Worm (Caenorhabditis elegans) whole organism, late embryonic: Measurements from ENCODE around the gene cpi-2.

Source experiments
- C08G9.2 ChIP-seq: sonication (generic microtip); optimal IDR thresholded peaks from 2 replicates; lab custom pipeline; 2016; ENCODE audit warnings: mild to moderate bottlenecking, missing genetic modification characterization, moderate library complexity, missing compliant biosample characterization
- C38D4.7 ChIP-seq: fragments of 200-800 bp; sonication (Bioruptor generic); optimal IDR thresholded peaks from 2 replicates; lab custom pipeline; 2018; ENCODE audit warnings: mild to moderate bottlenecking, missing genetic modification characterization, moderate library complexity, missing compliant biosample characterization
- T23F11.4 ChIP-seq: fragments of 200-800 bp; sonication (Bioruptor generic); optimal IDR thresholded peaks from 2 replicates; lab custom pipeline; 2018; ENCODE audit warnings: mild to moderate bottlenecking, missing genetic modification characterization, missing compliant biosample characterization
- ceh-14 ChIP-seq: sonication (generic microtip); optimal IDR thresholded peaks from 2 replicates; lab custom pipeline; 2016; ENCODE audit warnings: missing genotype, missing genetic modification characterization, missing compliant biosample characterization
- ceh-18 ChIP-seq: sonication (generic microtip); optimal IDR thresholded peaks from 2 replicates; lab custom pipeline; 2016; ENCODE audit warnings: missing genetic modification characterization, missing compliant biosample characterization
- ceh-19 ChIP-seq: fragments of 200-800 bp; sonication (Bioruptor generic); optimal IDR thresholded peaks from 2 replicates; lab custom pipeline; 2018; ENCODE audit warnings: mild to moderate bottlenecking, missing genetic modification characterization, missing compliant biosample characterization
- ceh-31 ChIP-seq: sonication (generic microtip); optimal IDR thresholded peaks from 2 replicates; lab custom pipeline; 2016; ENCODE audit warnings: missing genetic modification characterization, missing compliant biosample characterization
- ceh-34 ChIP-seq: sonication (generic microtip); optimal IDR thresholded peaks from 2 replicates; lab custom pipeline; 2016; ENCODE audit warnings: mild to moderate bottlenecking, missing genetic modification characterization, missing compliant biosample characterization
- ceh-45 ChIP-seq: fragments of 200-800 bp; sonication (Bioruptor generic); IDR thresholded peaks from 2 replicates; pipeline ENCODE4 v1.3.6; 2022; ENCODE audit warnings: missing genetic modification reagents, missing genetic modification characterization, missing compliant biosample characterization
- ceh-9 ChIP-seq: sonication (generic microtip); optimal IDR thresholded peaks from 2 replicates; lab custom pipeline; 2016; ENCODE audit warnings: mild to moderate bottlenecking, missing genetic modification characterization, inconsistent platforms, missing compliant biosample characterization
- dve-1 ChIP-seq: sonication (generic microtip); optimal IDR thresholded peaks from 2 replicates; lab custom pipeline; 2017; ENCODE audit warnings: antibody characterized with exemption, mild to moderate bottlenecking, missing genetic modification characterization, missing compliant biosample characterization
- elt-2 ChIP-seq: sonication (generic microtip); optimal IDR thresholded peaks from 2 replicates; lab custom pipeline; 2016; ENCODE audit warnings: missing genetic modification reagents, missing genetic modification characterization, missing compliant biosample characterization
- elt-4 ChIP-seq: sonication (generic microtip); optimal IDR thresholded peaks from 2 replicates; lab custom pipeline; 2016; ENCODE audit warnings: missing genetic modification characterization, missing compliant biosample characterization
- ets-4 ChIP-seq: sonication (generic microtip); optimal IDR thresholded peaks from 2 replicates; lab custom pipeline; 2016; ENCODE audit warnings: missing genetic modification characterization, missing compliant biosample characterization
- fkh-10 ChIP-seq: fragments of 150-350 bp; optimal IDR thresholded peaks from 2 replicates; lab custom pipeline; 2014; ENCODE audit warnings: missing biosample characterization, missing genetic modification reagents, missing genetic modification characterization
- madf-2 ChIP-seq: sonication (generic microtip); optimal IDR thresholded peaks from 2 replicates; lab custom pipeline; 2017; ENCODE audit warnings: missing genetic modification characterization, missing compliant biosample characterization
- mec-3 ChIP-seq: sonication (generic microtip); optimal IDR thresholded peaks from 2 replicates; lab custom pipeline; 2016; ENCODE audit warnings: borderline replicate concordance, missing genetic modification characterization, missing compliant biosample characterization
- nfya-1 ChIP-seq: sonication (generic microtip); optimal IDR thresholded peaks from 2 replicates; lab custom pipeline; 2017; ENCODE audit warnings: missing genetic modification characterization, mild to moderate bottlenecking, missing compliant biosample characterization, antibody characterized with exemption, moderate library complexity
- nhr-11 ChIP-seq: fragments of 150-350 bp; optimal IDR thresholded peaks from 2 replicates; lab custom pipeline; 2014; ENCODE audit warnings: missing biosample characterization, missing genetic modification characterization
- pag-3 ChIP-seq: sonication (generic microtip); optimal IDR thresholded peaks from 2 replicates; lab custom pipeline; 2016; ENCODE audit warnings: missing compliant biosample characterization, missing genetic modification characterization, borderline replicate concordance
- pat-9 ChIP-seq: fragments of 200-800 bp; sonication (Bioruptor generic); optimal IDR thresholded peaks from 2 replicates; lab custom pipeline; 2018; ENCODE audit warnings: mild to moderate bottlenecking, missing genetic modification characterization, moderate library complexity, missing compliant biosample characterization
- pax-1 ChIP-seq: fragments of 150-350 bp; optimal IDR thresholded peaks from 2 replicates; lab custom pipeline; 2014; ENCODE audit warnings: missing biosample characterization, missing genetic modification characterization
- pha-4 ChIP-seq: fragments of 150-350 bp; optimal IDR thresholded peaks from 2 replicates; lab custom pipeline; 2018; ENCODE audit warnings: missing biosample characterization, missing genetic modification reagents, missing genetic modification characterization
- pros-1 ChIP-seq: fragments of 150-350 bp; optimal IDR thresholded peaks from 2 replicates; lab custom pipeline; 2014; ENCODE audit warnings: missing biosample characterization, missing genetic modification reagents, missing genetic modification characterization
- ref-2 ChIP-seq: sonication (generic microtip); optimal IDR thresholded peaks from 2 replicates; lab custom pipeline; 2016; ENCODE audit warnings: missing genetic modification characterization, missing compliant biosample characterization
- rnt-1 ChIP-seq: sonication (generic microtip); optimal IDR thresholded peaks from 2 replicates; lab custom pipeline; 2016; ENCODE audit warnings: missing genetic modification characterization, missing compliant biosample characterization
- sox-4 ChIP-seq: sonication (generic microtip); optimal IDR thresholded peaks from 2 replicates; lab custom pipeline; 2017; ENCODE audit warnings: mild to moderate bottlenecking, missing genetic modification characterization, inconsistent platforms, missing compliant biosample characterization
- syd-9 ChIP-seq: sonication (generic microtip); optimal IDR thresholded peaks from 2 replicates; lab custom pipeline; 2016; ENCODE audit warnings: mild to moderate bottlenecking, missing genetic modification characterization, moderate library complexity, missing compliant biosample characterization
- tbx-2 ChIP-seq: sonication (generic microtip); optimal IDR thresholded peaks from 2 replicates; lab custom pipeline; 2016; ENCODE audit warnings: missing genetic modification characterization, missing compliant biosample characterization
- unc-3 ChIP-seq, 2 experiments: fragments of 200-800 bp in 1 of 2; sonication (Bioruptor generic) in 1 of 2; sonication (generic microtip) in 1 of 2; conservative IDR thresholded peaks in 1 of 2; optimal IDR thresholded peaks in 1 of 2; 2 replicates each; pipeline versions ENCODE4 v1.3.6 to Lab custom; 2016 to 2022; ENCODE audit warnings: missing compliant biosample characterization in 2 of 2, missing genetic modification characterization in 2 of 2, missing genetic modification reagents in 1 of 2
- unc-42 ChIP-seq: sonication (generic microtip); optimal IDR thresholded peaks from 2 replicates; lab custom pipeline; 2016; ENCODE audit warnings: missing genotype, missing genetic modification characterization, missing compliant biosample characterization
- unc-55 ChIP-seq: sonication (generic microtip); optimal IDR thresholded peaks from 2 replicates; lab custom pipeline; 2017; ENCODE audit warnings: missing biosample characterization, missing genetic modification reagents, missing genetic modification characterization
- zip-5 ChIP-seq: sonication (generic microtip); optimal IDR thresholded peaks from 2 replicates; lab custom pipeline; 2016; ENCODE audit warnings: missing genetic modification characterization, missing compliant biosample characterization
- ztf-16 ChIP-seq: sonication (generic microtip); optimal IDR thresholded peaks from 2 replicates; lab custom pipeline; 2017; ENCODE audit warnings: missing genetic modification characterization, missing compliant biosample characterization

Gene cpi-2

DNA sequence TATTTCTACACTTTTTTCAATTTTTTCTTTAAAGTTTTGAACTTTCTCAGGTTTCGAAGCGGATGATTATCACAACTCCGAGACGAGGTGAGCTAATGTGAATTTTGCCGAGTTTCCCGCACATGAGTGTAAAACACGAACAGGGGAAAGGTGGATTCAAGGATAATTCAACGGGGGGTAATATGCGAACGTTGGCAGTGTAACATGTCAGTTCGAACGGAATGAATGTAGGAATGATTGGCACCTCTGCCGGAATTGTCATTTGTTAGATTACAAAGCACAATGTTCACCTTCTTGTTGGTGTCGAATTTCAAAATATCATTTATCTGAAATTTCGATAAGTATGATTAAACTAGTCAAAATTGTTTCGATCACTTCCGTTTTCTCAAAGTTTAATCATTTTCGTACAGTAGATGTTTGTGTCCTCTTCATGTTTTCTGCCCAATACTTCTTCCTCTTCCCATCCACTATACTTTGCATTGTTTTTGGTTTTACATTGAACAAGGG lies 24.9 kb upstream of the cpi-2 start, which contains the start of gene picc-1:
Gene picc-1, plus strand, starts transcription at position 51 of the 507 bp plus-strand sequence.
- peak; percentile 76 for TF ChIP-seq unc-55 (GFP tag; lab: Kevin White, UChicago)
- peak; percentile 9 for TF ChIP-seq ceh-34 (tag; lab: Kevin White, UChicago)
- no peak for TF ChIP-seq ceh-45 (GFP tag; lab: Robert Waterston, UW)

DNA sequence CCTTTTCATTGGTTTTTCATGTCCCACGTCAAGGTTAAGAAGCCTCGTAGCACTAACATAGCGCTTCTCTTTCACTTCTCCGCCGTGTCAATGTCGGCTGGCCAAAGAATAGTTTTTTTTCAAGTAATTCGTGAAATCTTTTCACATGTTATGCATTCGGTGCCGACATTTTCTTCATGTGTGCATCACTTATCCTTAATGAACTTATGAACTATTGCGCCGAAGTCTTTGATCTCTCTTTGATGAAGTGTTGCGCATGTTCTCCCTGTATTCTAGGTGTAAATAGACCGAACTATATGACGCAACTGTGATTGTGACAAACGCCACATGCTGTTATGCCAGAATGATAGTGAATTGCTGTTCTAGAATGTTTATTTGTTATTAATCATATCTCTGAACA lies 21.8 kb upstream of the cpi-2 start:
- TF ChIP-seq pha-4 (tag; lab: Kevin White, UChicago), result no peak
- TF ChIP-seq ref-2, result no peak

DNA sequence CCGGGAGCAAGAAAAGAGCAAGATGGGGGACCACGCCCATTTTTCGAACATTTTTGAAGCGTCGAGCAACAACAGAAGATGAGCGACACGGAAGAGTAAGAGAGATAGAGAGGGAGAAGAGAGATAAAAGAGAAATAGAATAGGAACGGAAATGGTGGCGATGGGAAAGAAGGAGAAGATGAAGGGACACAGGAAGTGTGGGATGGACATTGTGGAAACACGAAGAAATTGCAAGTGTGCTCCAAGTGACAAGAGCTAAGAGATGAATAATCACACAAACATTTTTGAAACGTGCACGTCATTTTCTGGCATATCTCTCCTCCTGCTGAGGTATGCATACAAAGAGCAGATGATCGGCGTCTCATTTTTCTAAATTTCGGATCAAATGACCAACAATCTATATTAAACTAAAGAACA lies 13.3 kb upstream of the cpi-2 start:
- TF ChIP-seq C08G9.2 (tag; lab: Kevin White, UChicago) (peak; percentile 32), ets-4 (no peak), nfya-1 (tag; lab: Kevin White, UChicago) (peak; percentile 10), ceh-9 (no peak), mec-3 (tag; lab: Kevin White, UChicago) (no peak), madf-2 (tag; lab: Kevin White, UChicago) (no peak), ceh-18 (tag; lab: Kevin White, UChicago) (peak; percentile 78), dve-1 (tag; lab: Kevin White, UChicago) (no peak), ceh-45 (GFP tag; lab: Robert Waterston, UW) (no peak), ceh-34 (tag; lab: Kevin White, UChicago) (peak; percentile 70), ceh-19 (GFP tag; lab: Kevin White, UChicago) (no peak), ceh-14 (tag; lab: Kevin White, UChicago) (no peak), nhr-11 (tag; lab: Kevin White, UChicago) (no peak), sox-4 (tag; lab: Kevin White, UChicago) (no peak), pag-3 (tag; lab: Kevin White, UChicago) (no peak), T23F11.4 (GFP tag; lab: Kevin White, UChicago) (no peak), elt-2 (no peak), C38D4.7 (GFP tag; lab: Kevin White, UChicago) (no peak), unc-42 (tag; lab: Kevin White, UChicago) (peak; percentile 24), pat-9 (tag; lab: Kevin White, UChicago) (no peak), pax-1 (tag; lab: Kevin White, UChicago) (no peak), ztf-16 (no peak), unc-3 (GFP tag; conservative IDR thresholded peaks at IDR 0.05; lab: Robert Waterston, UW) (no peak), unc-3 (tag; optimal IDR thresholded peaks at IDR 0.05; lab: Kevin White, UChicago) (no peak), unc-55 (GFP tag; lab: Kevin White, UChicago) (peak; percentile 68), ceh-31 (tag; lab: Kevin White, UChicago) (peak; percentile 30), syd-9 (tag; lab: Kevin White, UChicago) (peak; percentile 36), tbx-2 (tag; lab: Kevin White, UChicago) (peak; percentile 22), rnt-1 (tag; lab: Kevin White, UChicago) (peak; percentile 68), elt-4 (tag; lab: Kevin White, UChicago) (no peak)
- TF ChIP-seq, all 69 proteins: peak for 10

DNA sequence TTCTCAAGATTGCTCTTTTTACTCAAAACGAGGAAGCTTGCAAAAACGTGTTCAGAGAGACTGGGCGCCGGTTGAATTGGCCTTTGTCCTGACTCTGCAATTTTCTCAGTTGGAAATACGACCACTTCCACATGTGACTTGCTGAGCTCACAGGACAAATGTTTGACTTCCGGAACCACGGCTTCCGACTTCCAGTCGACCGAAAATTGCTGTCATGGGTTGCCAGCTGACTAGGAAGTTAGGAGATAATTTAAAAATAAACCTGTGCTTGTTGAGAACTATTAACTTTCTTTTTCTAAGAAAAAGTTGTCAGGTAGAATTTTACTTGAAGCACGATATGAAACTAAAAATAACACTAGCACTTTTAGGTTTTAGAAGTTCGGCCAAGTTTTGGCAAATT lies 12.3 kb upstream of the cpi-2 start:
- TF ChIP-seq dve-1 (tag; lab: Kevin White, UChicago) (no peak), zip-5 (no peak), pros-1 (no peak)

DNA sequence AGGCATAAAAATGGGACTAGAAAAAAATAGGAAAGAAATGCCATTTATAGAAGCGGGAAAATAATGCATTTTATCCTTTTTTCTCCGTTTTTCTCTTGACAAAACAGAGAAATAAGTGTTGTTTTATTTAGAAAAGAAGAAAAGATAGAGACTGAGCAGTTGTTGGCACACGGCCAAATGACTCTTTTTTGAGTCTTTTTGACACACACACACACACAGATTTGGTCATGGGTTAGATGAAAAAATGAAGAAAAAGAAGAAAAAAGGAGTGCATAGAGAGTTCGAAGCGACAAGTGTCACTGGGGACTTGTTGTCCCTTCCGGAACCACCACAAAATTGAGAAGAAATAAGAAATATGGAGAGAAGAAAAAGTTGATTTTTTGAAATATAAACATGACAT lies 10.3 kb upstream of the cpi-2 start:
- TF ChIP-seq unc-42 (tag; lab: Kevin White, UChicago) (peak; percentile 29), fkh-10 (GFP tag; lab: Kevin White, UChicago) (no peak)
